Fruit fly (Drosophila melanogaster) whole organism, embryonic: Measurements from ENCODE around the gene CG2256.

ENCODE experiments used
- Aef1 ChIP-seq: fragments of 200-800 bp; sonication (Bioruptor generic); IDR thresholded peaks from 3 replicates; pipeline ENCODE4 v1.3.6; 2022; ENCODE audit warnings: missing biosample characterization, missing genetic modification characterization
- Asciz ChIP-seq: fragments of 200-800 bp; sonication (Bioruptor generic); optimal IDR thresholded peaks from 2 replicates; lab custom pipeline; 2017; ENCODE audit warnings: missing biosample characterization, mild to moderate bottlenecking, missing genetic modification characterization, missing genetic modification reagents
- BEAF-32 ChIP-seq: fragments of 200-800 bp; sonication (Bioruptor generic); optimal IDR thresholded peaks from 3 replicates; lab custom pipeline; 2017; ENCODE audit warnings: missing biosample characterization, missing genetic modification characterization, mild to moderate bottlenecking, moderate library complexity, missing genetic modification reagents
- C15 ChIP-seq: fragments of 200-800 bp; sonication (Bioruptor generic); IDR thresholded peaks from 3 replicates; pipeline ENCODE4 v1.3.6; 2022; ENCODE audit warnings: missing biosample characterization, missing genetic modification characterization
- CG10321 ChIP-seq: fragments of 200-800 bp; sonication (Bioruptor generic); IDR thresholded peaks from 2 replicates; pipeline ENCODE4 v1.3.6; 2022; ENCODE audit warnings: missing biosample characterization, missing genetic modification characterization
- CG10462 ChIP-seq: fragments of 200-800 bp; sonication (Bioruptor generic); optimal IDR thresholded peaks from 2 replicates; lab custom pipeline; 2016; ENCODE audit warnings: missing biosample characterization, missing genetic modification characterization
- CG12219 ChIP-seq: fragments of 200-800 bp; sonication (Bioruptor generic); optimal IDR thresholded peaks from 3 replicates; lab custom pipeline; 2018; ENCODE audit warnings: missing biosample characterization, mild to moderate bottlenecking, missing genetic modification characterization
- CG12299 ChIP-seq: fragments of 200-800 bp; sonication (Bioruptor generic); optimal IDR thresholded peaks from 2 replicates; lab custom pipeline; 2018; ENCODE audit warnings: missing biosample characterization, mild to moderate bottlenecking, missing genetic modification characterization
- CG13424 ChIP-seq: fragments of 200-800 bp; sonication (Bioruptor generic); optimal IDR thresholded peaks from 2 replicates; lab custom pipeline; 2019; ENCODE audit warnings: missing biosample characterization, mild to moderate bottlenecking, missing genetic modification characterization, moderate library complexity
- CG15601 ChIP-seq: fragments of 200-800 bp; sonication (Bioruptor generic); optimal IDR thresholded peaks from 3 replicates; lab custom pipeline; 2019; ENCODE audit warnings: missing biosample characterization, mild to moderate bottlenecking, missing genetic modification characterization, moderate library complexity
- CG15696 ChIP-seq: fragments of 200-800 bp; sonication (Bioruptor generic); optimal IDR thresholded peaks from 2 replicates; lab custom pipeline; 2019; ENCODE audit warnings: missing biosample characterization, mild to moderate bottlenecking, missing genetic modification characterization, moderate library complexity
- CG16815 ChIP-seq: fragments of 200-800 bp; sonication (Bioruptor generic); optimal IDR thresholded peaks from 3 replicates; lab custom pipeline; 2017; ENCODE audit warnings: missing biosample characterization, mild to moderate bottlenecking, missing genetic modification characterization
- CG18262 ChIP-seq: fragments of 200-800 bp; optimal IDR thresholded peaks from 3 replicates; lab custom pipeline; 2019; ENCODE audit warnings: missing biosample characterization, mild to moderate bottlenecking, missing genetic modification characterization, moderate library complexity
- CG18476 ChIP-seq: fragments of 200-800 bp; sonication (Bioruptor generic); optimal IDR thresholded peaks from 2 replicates; lab custom pipeline; 2016; ENCODE audit warnings: missing biosample characterization, mild to moderate bottlenecking, missing genetic modification characterization
- CG18619 ChIP-seq: fragments of 200-800 bp; sonication (Bioruptor generic); optimal IDR thresholded peaks from 3 replicates; lab custom pipeline; 2017; ENCODE audit warnings: missing biosample characterization, mild to moderate bottlenecking, missing genetic modification characterization
- CG31365 ChIP-seq: fragments of 200-800 bp; sonication (Bioruptor generic); optimal IDR thresholded peaks from 2 replicates; lab custom pipeline; 2018; ENCODE audit warnings: missing biosample characterization, mild to moderate bottlenecking, missing genetic modification characterization
- CG31441 ChIP-seq: fragments of 200-800 bp; sonication (Bioruptor generic); IDR thresholded peaks from 2 replicates; pipeline ENCODE4 v1.3.6; 2022; ENCODE audit warnings: missing biosample characterization, missing genetic modification characterization
- CG3726 ChIP-seq: fragments of 200-800 bp; sonication (Bioruptor generic); IDR thresholded peaks from 3 replicates; pipeline ENCODE4, ENCODE4 v1.3.6; 2022; ENCODE audit warnings: missing biosample characterization, missing genetic modification characterization
- CG3838 ChIP-seq: fragments of 200-800 bp; sonication (Bioruptor generic); optimal IDR thresholded peaks from 3 replicates; lab custom pipeline; 2016; ENCODE audit warnings: missing biosample characterization, missing genetic modification characterization
- CG4820 ChIP-seq: fragments of 200-800 bp; sonication (Bioruptor generic); optimal IDR thresholded peaks from 3 replicates; lab custom pipeline; 2016; ENCODE audit warnings: missing biosample characterization, missing genetic modification characterization
- CG8478 ChIP-seq: fragments of >200 bp; optimal IDR thresholded peaks from 2 replicates; lab custom pipeline; 2018
- D19A ChIP-seq: fragments of 200-800 bp; optimal IDR thresholded peaks from 3 replicates; lab custom pipeline; 2019; ENCODE audit warnings: missing biosample characterization, mild to moderate bottlenecking, missing genetic modification characterization, moderate library complexity
- Hey ChIP-seq: fragments of 200-800 bp; sonication (Bioruptor generic); optimal IDR thresholded peaks from 3 replicates; lab custom pipeline; 2018; ENCODE audit warnings: missing biosample characterization, mild to moderate bottlenecking, missing genetic modification characterization
- Hr78 ChIP-seq, 2 experiments: fragments of 200-800 bp in 1 of 2; fragments of >200 bp in 1 of 2; sonication (Bioruptor generic) in 1 of 2; optimal IDR thresholded peaks; 2 replicates each; lab custom pipeline; 2017 to 2019; ENCODE audit warnings: missing biosample characterization in 2 of 2, missing genetic modification characterization in 2 of 2, mild to moderate bottlenecking in 1 of 2, moderate library complexity in 1 of 2
- Hsf ChIP-seq: fragments of 200-800 bp; sonication (Bioruptor generic); optimal IDR thresholded peaks from 3 replicates; lab custom pipeline; 2016; ENCODE audit warnings: missing biosample characterization, missing genetic modification characterization
- MESR4 ChIP-seq: fragments of 200-800 bp; sonication (Bioruptor generic); optimal IDR thresholded peaks from 2 replicates; lab custom pipeline; 2018; ENCODE audit warnings: missing biosample characterization, mild to moderate bottlenecking, missing genetic modification characterization, moderate library complexity
- NFAT ChIP-seq: fragments of 200-800 bp; sonication (Bioruptor generic); IDR thresholded peaks from 2 replicates; pipeline ENCODE4 v1.3.6; 2022; ENCODE audit warnings: missing biosample characterization, missing genetic modification characterization
- Nf-YB ChIP-seq: fragments of 200-800 bp; sonication (Bioruptor generic); optimal IDR thresholded peaks from 3 replicates; lab custom pipeline; 2019; ENCODE audit warnings: missing biosample characterization, mild to moderate bottlenecking, missing genetic modification characterization, moderate library complexity
- NfI ChIP-seq: fragments of 200-800 bp; sonication (Bioruptor generic); optimal IDR thresholded peaks from 3 replicates; lab custom pipeline; 2018; ENCODE audit warnings: missing biosample characterization, mild to moderate bottlenecking, missing genetic modification characterization, moderate library complexity
- PHDP ChIP-seq: fragments of 200-800 bp; sonication (Bioruptor generic); optimal IDR thresholded peaks from 3 replicates; lab custom pipeline; 2018; ENCODE audit warnings: missing biosample characterization, mild to moderate bottlenecking, missing genetic modification characterization, moderate library complexity
- TFAM ChIP-seq: fragments of 200-800 bp; sonication (Bioruptor generic); optimal IDR thresholded peaks from 2 replicates; lab custom pipeline; 2017; ENCODE audit warnings: missing biosample characterization, missing genetic modification characterization, inconsistent platforms
- Xbp1 ChIP-seq: fragments of 200-800 bp; sonication (Bioruptor generic); optimal IDR thresholded peaks from 3 replicates; lab custom pipeline; 2016; ENCODE audit warnings: missing biosample characterization, mild to moderate bottlenecking, missing genetic modification characterization
- abd-A ChIP-seq: fragments of 200-800 bp; sonication (Bioruptor generic); optimal IDR thresholded peaks from 3 replicates; lab custom pipeline; 2019; ENCODE audit warnings: missing biosample characterization, mild to moderate bottlenecking, missing genetic modification characterization, moderate library complexity
- chn ChIP-seq: fragments of 200-800 bp; sonication (Bioruptor generic); optimal IDR thresholded peaks from 2 replicates; lab custom pipeline; 2016; ENCODE audit warnings: missing biosample characterization, missing genetic modification characterization
- dmrt99B ChIP-seq: fragments of 200-800 bp; sonication (Bioruptor generic); optimal IDR thresholded peaks from 2 replicates; lab custom pipeline; 2018; ENCODE audit warnings: missing biosample characterization, mild to moderate bottlenecking, missing genetic modification characterization, moderate library complexity
- exex ChIP-seq: fragments of 200-800 bp; sonication (Bioruptor generic); optimal IDR thresholded peaks from 4 replicates; lab custom pipeline; 2018; ENCODE audit warnings: missing biosample characterization, mild to moderate bottlenecking, missing genetic modification characterization, moderate library complexity
- fd64A ChIP-seq: fragments of 200-800 bp; sonication (Bioruptor generic); optimal IDR thresholded peaks from 3 replicates; lab custom pipeline; 2018; ENCODE audit warnings: missing biosample characterization, mild to moderate bottlenecking, missing genetic modification characterization
- ind ChIP-seq: fragments of 200-800 bp; sonication (Bioruptor generic); optimal IDR thresholded peaks from 3 replicates; lab custom pipeline; 2016; ENCODE audit warnings: missing biosample characterization, missing genetic modification characterization
- kay ChIP-seq: fragments of 200-800 bp; sonication (Bioruptor generic); optimal IDR thresholded peaks from 2 replicates; lab custom pipeline; 2016; ENCODE audit warnings: missing biosample characterization, missing genetic modification characterization
- lab ChIP-seq: fragments of 200-800 bp; sonication (Bioruptor generic); optimal IDR thresholded peaks from 3 replicates; lab custom pipeline; 2017; ENCODE audit warnings: missing biosample characterization, missing genetic modification characterization, mild to moderate bottlenecking, moderate library complexity, missing genetic modification reagents
- lov ChIP-seq, 2 experiments: fragments of 200-800 bp in 1 of 2; fragments of >200 bp in 1 of 2; sonication (Bioruptor generic) in 1 of 2; IDR thresholded peaks in 1 of 2; optimal IDR thresholded peaks in 1 of 2; 2 replicates in 1 of 2; 3 replicates in 1 of 2; pipeline versions ENCODE4 v1.3.6 to Lab custom; 2017 to 2022; ENCODE audit warnings: missing biosample characterization in 1 of 2, missing genetic modification characterization in 1 of 2
- nerfin-2 ChIP-seq: fragments of 200-800 bp; sonication (Bioruptor generic); IDR thresholded peaks from 2 replicates; pipeline ENCODE4 v1.3.6; 2022; ENCODE audit warnings: missing biosample characterization, missing genetic modification characterization; ENCODE audit not compliant: partially characterized antibody
- nmo ChIP-seq: fragments of 200-800 bp; sonication (Bioruptor generic); optimal IDR thresholded peaks from 2 replicates; lab custom pipeline; 2018; ENCODE audit warnings: missing biosample characterization, mild to moderate bottlenecking, missing genetic modification characterization, moderate library complexity
- pita ChIP-seq: fragments of 200-800 bp; sonication (Bioruptor generic); optimal IDR thresholded peaks from 2 replicates; lab custom pipeline; 2017; ENCODE audit warnings: missing biosample characterization, mild to moderate bottlenecking, missing genetic modification characterization
- pnt ChIP-seq: fragments of 200-800 bp; sonication (Bioruptor generic); optimal IDR thresholded peaks from 3 replicates; lab custom pipeline; 2016; ENCODE audit warnings: missing biosample characterization, missing genetic modification characterization
- sima ChIP-seq: fragments of 200-800 bp; sonication (Bioruptor generic); optimal IDR thresholded peaks from 2 replicates; lab custom pipeline; 2016; ENCODE audit warnings: missing biosample characterization, missing genetic modification characterization
- tap ChIP-seq: fragments of 200-800 bp; optimal IDR thresholded peaks from 3 replicates; lab custom pipeline; 2019; ENCODE audit warnings: missing biosample characterization, mild to moderate bottlenecking, missing genetic modification characterization, moderate library complexity
- zen ChIP-seq: fragments of 200-800 bp; sonication (Bioruptor generic); optimal IDR thresholded peaks from 3 replicates; lab custom pipeline; 2018; ENCODE audit warnings: missing biosample characterization, mild to moderate bottlenecking, missing genetic modification characterization, moderate library complexity

The CG2256 gene

DNA sequence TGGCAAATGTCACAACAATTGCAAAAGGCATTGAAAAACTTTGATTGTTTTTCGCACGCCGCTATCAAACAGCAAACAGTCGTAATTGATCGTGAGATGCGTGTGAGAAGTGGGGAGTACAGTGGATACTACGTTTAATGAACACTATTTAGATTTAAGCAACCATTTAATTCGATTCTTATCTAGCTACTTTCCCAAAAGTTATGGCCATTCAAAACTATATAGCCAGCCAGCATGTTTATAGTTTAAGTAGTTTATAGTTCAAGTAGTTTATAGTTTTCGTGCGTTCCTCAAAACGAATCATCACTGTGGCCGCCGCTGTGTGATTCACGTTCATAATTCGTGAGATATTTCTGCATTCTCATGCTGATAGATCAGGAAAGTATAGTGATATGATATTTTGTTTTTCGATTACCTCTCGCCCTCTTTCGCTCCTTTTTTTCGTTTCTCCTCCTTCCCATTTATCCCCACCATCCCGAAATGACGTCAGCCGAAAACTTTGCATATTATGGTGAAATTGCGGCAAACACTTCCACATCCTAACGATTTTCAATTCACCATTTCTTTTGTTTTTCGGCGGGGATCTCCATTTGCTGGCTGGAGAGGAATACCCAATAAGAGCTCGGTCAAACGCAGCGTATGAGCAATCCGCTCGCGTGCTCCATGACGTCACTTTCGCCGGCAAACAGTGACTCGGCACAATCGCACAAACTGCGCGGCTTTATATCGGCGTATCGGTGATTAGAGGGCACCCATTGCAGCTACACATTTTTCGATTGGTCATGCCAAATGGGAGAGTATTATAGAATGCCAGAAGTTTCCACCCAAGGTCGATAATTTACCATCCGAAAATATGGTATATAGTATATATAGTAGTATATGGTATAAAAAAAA lies 26.6 kb upstream of the CG2256 start:
- peak; percentile 16 for TF ChIP-seq nmo (GFP tag; lab: Kevin White, UChicago)
- peak; percentile 89 for TF ChIP-seq lab (GFP tag; lab: Kevin White, UChicago)
- TF ChIP-seq CG18476 (GFP tag; lab: Kevin White, UChicago): no peak
- no peak for TF ChIP-seq fd64A (GFP tag; lab: Kevin White, UChicago)
- TF ChIP-seq CG8478: no peak
- peak; percentile 77 for TF ChIP-seq NfI (GFP tag; lab: Kevin White, UChicago)
- peak; percentile 55 for TF ChIP-seq CG18619
- TF ChIP-seq CG31441 (GFP tag; lab: Robert Waterston, UW): no peak
- TF ChIP-seq PHDP: peak; percentile 63
- TF ChIP-seq CG3726: no peak
- TF ChIP-seq lov (optimal IDR thresholded peaks at IDR 0.05; lab: Kevin White, UChicago): no peak
- TF ChIP-seq lov (GFP tag; IDR thresholded peaks at IDR 0.05; lab: Robert Waterston, UW): no peak
- peak; percentile 55 for TF ChIP-seq dmrt99B
- TF ChIP-seq ind (GFP tag; lab: Kevin White, UChicago): peak; percentile 56
- TF ChIP-seq C15 (GFP tag; lab: Robert Waterston, UW): no peak
- TF ChIP-seq CG31365: no peak
- TF ChIP-seq NFAT: peak; percentile 72; the same call in 1 of the 2 replicates
- TF ChIP-seq Hey (tag; lab: Kevin White, UChicago): no peak
- peak; percentile 51 for TF ChIP-seq Hsf
- peak; percentile 47 for TF ChIP-seq Xbp1 (GFP tag; lab: Kevin White, UChicago)
- no peak for TF ChIP-seq CG15696
- TF ChIP-seq CG16815 (GFP tag; lab: Kevin White, UChicago): no peak
- no peak for TF ChIP-seq CG10321 (GFP tag; lab: Robert Waterston, UW)
- no peak for TF ChIP-seq zen (tag; lab: Kevin White, UChicago)
- no peak for TF ChIP-seq abd-A (tag; lab: Kevin White, UChicago)
- TF ChIP-seq chn: peak; percentile 15
- TF ChIP-seq CG12299 (tag; lab: Kevin White, UChicago): no peak
- no peak for TF ChIP-seq CG15601
- TF ChIP-seq nerfin-2: no peak
- TF ChIP-seq Aef1 (GFP tag; lab: Robert Waterston, UW): peak; percentile 43; the same call in 1 of the 3 replicates
- peak; percentile 12 for TF ChIP-seq CG4820 (GFP tag; lab: Kevin White, UChicago)
- peak; percentile 49 for TF ChIP-seq CG12219 (GFP tag; lab: Kevin White, UChicago)
- no peak for TF ChIP-seq sima (GFP tag; lab: Kevin White, UChicago)
- no peak for TF ChIP-seq CG10462 (GFP tag; lab: Kevin White, UChicago)
- TF ChIP-seq exex (tag; lab: Kevin White, UChicago): peak; percentile 42
- peak; percentile 17 for TF ChIP-seq CG18262 (tag; lab: Kevin White, UChicago)
- TF ChIP-seq tap: peak; percentile 30
- TF ChIP-seq pnt (GFP tag; lab: Kevin White, UChicago): no peak
- no peak for TF ChIP-seq CG3838 (GFP tag; lab: Kevin White, UChicago)
- TF ChIP-seq Hr78 (GFP tag; optimal IDR thresholded peaks at IDR 0.05; lab: Kevin White, UChicago): no peak
- TF ChIP-seq Asciz (GFP tag; lab: Kevin White, UChicago): no peak
- no peak for TF ChIP-seq Nf-YB (GFP tag; lab: Kevin White, UChicago)
- TF ChIP-seq pita (GFP tag; lab: Kevin White, UChicago): no peak
- peak; percentile 11 for TF ChIP-seq D19A (tag; lab: Kevin White, UChicago)
- TF ChIP-seq BEAF-32 (GFP tag; lab: Kevin White, UChicago): no peak
- peak; percentile 66 for TF ChIP-seq CG13424 (tag; lab: Kevin White, UChicago)
- TF ChIP-seq kay: no peak
- no peak for TF ChIP-seq MESR4 (GFP tag; lab: Kevin White, UChicago)
- TF ChIP-seq TFAM: no peak
